Worm (Caenorhabditis elegans) whole organism, L2 larva: ENCODE measurements around the gene dpy-17.

ENCODE experiments used
- gmeb-1 ChIP-seq: fragments of 150-350 bp; optimal IDR thresholded peaks from 2 replicates; lab custom pipeline; 2014; ENCODE audit warnings: missing biosample characterization, missing genetic modification characterization
- lin-13 ChIP-seq: fragments of 150-350 bp; optimal IDR thresholded peaks from 2 replicates; lab custom pipeline; 2014; ENCODE audit warnings: missing biosample characterization, missing genetic modification reagents, missing genetic modification characterization
- lsy-2 ChIP-seq, 2 experiments: fragments of 150-350 bp in 1 of 2; sonication (generic microtip) in 1 of 2; optimal IDR thresholded peaks; 2 replicates each; lab custom pipeline; 2014 to 2017; ENCODE audit warnings: missing biosample characterization in 2 of 2, missing genetic modification characterization in 2 of 2
- mab-5 ChIP-seq: fragments of 150-350 bp; optimal IDR thresholded peaks from 2 replicates; lab custom pipeline; 2014; ENCODE audit warnings: missing biosample characterization, missing genetic modification characterization
- mdl-1 ChIP-seq, 2 experiments: fragments of 150-350 bp in 1 of 2; sonication (generic microtip) in 1 of 2; optimal IDR thresholded peaks; 2 replicates each; lab custom pipeline; 2017; ENCODE audit warnings: missing biosample characterization in 2 of 2, missing genetic modification characterization in 2 of 2
- nhr-12 ChIP-seq: fragments of 150-350 bp; optimal IDR thresholded peaks from 2 replicates; lab custom pipeline; 2014; ENCODE audit warnings: missing biosample characterization, missing genetic modification characterization
- nhr-237 ChIP-seq: fragments of 150-350 bp; optimal IDR thresholded peaks from 2 replicates; lab custom pipeline; 2014; ENCODE audit warnings: missing biosample characterization, missing genetic modification characterization
- nhr-25 ChIP-seq: fragments of 150-350 bp; sonication (generic microtip); optimal IDR thresholded peaks from 3 replicates; lab custom pipeline; 2014; ENCODE audit warnings: missing biosample characterization, missing genetic modification characterization
- nhr-6 ChIP-seq: fragments of 150-350 bp; optimal IDR thresholded peaks from 2 replicates; lab custom pipeline; 2014; ENCODE audit warnings: missing biosample characterization, missing genetic modification characterization
- snpc-4 ChIP-seq: fragments of 150-350 bp; optimal IDR thresholded peaks from 2 replicates; lab custom pipeline; 2014; ENCODE audit warnings: missing biosample characterization, missing genetic modification characterization
- unc-62 ChIP-seq: fragments of 150-350 bp; optimal IDR thresholded peaks from 2 replicates; lab custom pipeline; 2014; ENCODE audit warnings: missing biosample characterization, missing genetic modification reagents, missing genetic modification characterization
- ztf-1 ChIP-seq: fragments of 200-800 bp; sonication (Bioruptor generic); conservative IDR thresholded peaks from 2 replicates; pipeline ENCODE4 v1.3.6; 2022; ENCODE audit warnings: missing genetic modification characterization, missing compliant biosample characterization
- ztf-11 ChIP-seq: sonication (generic microtip); optimal IDR thresholded peaks from 2 replicates; lab custom pipeline; 2017; ENCODE audit warnings: missing biosample characterization, missing genetic modification characterization
- ztf-4 ChIP-seq: fragments of 150-350 bp; optimal IDR thresholded peaks from 2 replicates; lab custom pipeline; 2014; ENCODE audit warnings: missing biosample characterization, missing genetic modification characterization

DNA sequence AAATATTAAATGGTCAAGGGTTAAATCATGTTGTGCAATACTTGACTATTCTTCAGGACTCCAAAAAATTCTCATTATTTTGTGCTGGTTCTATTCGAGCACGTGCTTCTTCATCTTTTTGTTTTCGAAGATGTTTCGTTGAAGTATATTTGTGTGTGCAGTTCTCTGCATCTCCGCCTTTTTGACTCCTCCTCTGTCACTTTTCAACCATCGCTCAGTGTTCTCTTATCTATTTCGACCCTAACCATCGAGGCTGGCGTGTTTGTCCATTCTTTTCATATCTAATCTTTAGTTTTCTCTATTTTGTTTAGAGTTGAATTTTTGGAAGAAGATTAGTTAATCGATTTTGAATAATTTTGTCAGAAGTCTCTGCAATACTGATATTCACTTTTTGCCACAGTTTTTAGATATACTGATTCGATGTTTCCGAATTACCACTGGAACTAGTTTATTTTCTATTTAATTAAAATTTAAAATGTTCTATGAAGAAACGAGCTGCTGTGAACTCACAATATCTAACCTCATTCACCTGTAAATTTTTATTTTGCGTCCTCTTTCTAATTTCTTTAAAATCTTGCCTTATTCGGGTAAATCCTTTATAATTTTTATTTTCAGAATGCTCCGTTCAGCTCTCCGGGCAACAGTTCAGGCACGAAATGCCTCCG is 29.8 kb upstream of the dpy-17 start, which contains the start of gene alh-1:
- TF ChIP-seq nhr-12 (tag; lab: Kevin White, UChicago) (no peak), snpc-4 (tag; lab: Kevin White, UChicago) (no peak), ztf-11 (tag; lab: Kevin White, UChicago) (no peak), lsy-2 (tag; optimal IDR thresholded peaks at IDR 0.05; lab: Kevin White, UChicago) (peak in 1 of 2 experiments; percentile 32), gmeb-1 (peak; percentile 1), nhr-25 (no peak), nhr-237 (tag; lab: Kevin White, UChicago) (no peak), lin-13 (GFP tag; lab: Kevin White, UChicago) (no peak), mdl-1 (tag; optimal IDR thresholded peaks at IDR 0.05; lab: Kevin White, UChicago) (no peak), ztf-1 (no peak), unc-62 (GFP tag; lab: Kevin White, UChicago) (no peak), mab-5 (tag; lab: Kevin White, UChicago) (no peak), ztf-4 (tag; lab: Kevin White, UChicago) (no peak), nhr-6 (tag; lab: Kevin White, UChicago) (no peak)
